Worm (Caenorhabditis elegans) whole organism, young adult: Measurements from ENCODE around the gene gyf-1.
A peak's percentile ranks its signal among the peaks of the same experiment; 100 is the strongest.

ENCODE experiments used
- B0019.2 ChIP-seq: fragments of 200-800 bp; sonication (Bioruptor generic); conservative IDR thresholded peaks from 2 replicates; pipeline ENCODE4 v1.3.6; 2022; ENCODE audit warnings: missing genetic modification reagents, missing genetic modification characterization, missing compliant biosample characterization
- B0261.1 ChIP-seq: sonication (generic microtip); optimal IDR thresholded peaks from 2 replicates; lab custom pipeline; 2016; ENCODE audit warnings: mild to moderate bottlenecking, missing genetic modification characterization, moderate library complexity, missing compliant biosample characterization
- D2030.7 ChIP-seq: fragments of 200-800 bp; sonication (Bioruptor generic); IDR thresholded peaks from 2 replicates; pipeline ENCODE4 v1.3.6; 2022; ENCODE audit warnings: missing genetic modification reagents, missing genetic modification characterization, missing compliant biosample characterization
- F23B12.7 ChIP-seq: sonication (generic microtip); optimal IDR thresholded peaks from 2 replicates; lab custom pipeline; 2017; ENCODE audit warnings: missing genetic modification characterization, mild to moderate bottlenecking, missing compliant biosample characterization, antibody characterized with exemption, moderate library complexity; ENCODE audit not compliant: insufficient read depth
- F33H1.4 ChIP-seq: fragments of 200-800 bp; sonication (Bioruptor generic); IDR thresholded peaks from 2 replicates; pipeline ENCODE4 v1.3.6; 2022; ENCODE audit warnings: missing genetic modification reagents, missing genetic modification characterization, missing compliant biosample characterization
- F37B4.10 ChIP-seq: fragments of 200-800 bp; sonication (Bioruptor generic); IDR thresholded peaks from 2 replicates; pipeline ENCODE4 v1.3.6; 2022; ENCODE audit warnings: missing genetic modification characterization, missing compliant biosample characterization
- K11D2.4 ChIP-seq: fragments of 200-800 bp; sonication (Bioruptor generic); IDR thresholded peaks from 2 replicates; pipeline ENCODE4 v1.3.6; 2022; ENCODE audit warnings: missing genetic modification reagents, missing genetic modification characterization, missing compliant biosample characterization
- K12H6.12 ChIP-seq: fragments of 200-800 bp; sonication (Bioruptor generic); optimal IDR thresholded peaks from 2 replicates; lab custom pipeline; 2018; ENCODE audit warnings: mild to moderate bottlenecking, missing genetic modification characterization, missing compliant biosample characterization
- T07F8.4 ChIP-seq: sonication (generic microtip); optimal IDR thresholded peaks from 2 replicates; lab custom pipeline; 2016; ENCODE audit warnings: mild to moderate bottlenecking, missing genetic modification characterization, moderate library complexity, missing compliant biosample characterization
- Y56A3A.18 ChIP-seq: fragments of 200-800 bp; sonication (Bioruptor generic); IDR thresholded peaks from 2 replicates; pipeline ENCODE4 v1.3.6; 2022; ENCODE audit warnings: missing genetic modification reagents, missing genetic modification characterization, missing compliant biosample characterization
- Y67H2A.10 ChIP-seq: fragments of 200-800 bp; sonication (Bioruptor generic); conservative IDR thresholded peaks from 2 replicates; pipeline ENCODE4 v1.3.6; 2022; ENCODE audit warnings: missing genetic modification reagents, missing genetic modification characterization, missing compliant biosample characterization
- ZK185.1 ChIP-seq: sonication (generic microtip); optimal IDR thresholded peaks from 2 replicates; lab custom pipeline; 2016; ENCODE audit warnings: mild to moderate bottlenecking, missing genetic modification characterization, missing compliant biosample characterization; ENCODE audit not compliant: poor library complexity, severe bottlenecking
- athp-1 ChIP-seq: sonication (generic microtip); optimal IDR thresholded peaks from 2 replicates; lab custom pipeline; 2017; ENCODE audit warnings: mild to moderate bottlenecking, missing genetic modification characterization, missing compliant biosample characterization
- attf-3 ChIP-seq: fragments of 200-800 bp; sonication (Bioruptor generic); conservative IDR thresholded peaks from 2 replicates; pipeline ENCODE4 v1.3.6; 2022; ENCODE audit warnings: missing genetic modification reagents, missing genetic modification characterization, missing compliant biosample characterization
- attf-5 ChIP-seq: fragments of 200-800 bp; sonication (Bioruptor generic); optimal IDR thresholded peaks from 2 replicates; lab custom pipeline; 2018; ENCODE audit warnings: mild to moderate bottlenecking, missing genetic modification characterization, missing compliant biosample characterization
- ceh-27 ChIP-seq: fragments of 200-800 bp; sonication (Bioruptor generic); optimal IDR thresholded peaks from 2 replicates; lab custom pipeline; 2018; ENCODE audit warnings: mild to moderate bottlenecking, missing genetic modification characterization, moderate library complexity, missing compliant biosample characterization
- ceh-58 ChIP-seq: fragments of 200-800 bp; sonication (Bioruptor generic); IDR thresholded peaks from 2 replicates; pipeline ENCODE4 v1.3.6; 2022; ENCODE audit warnings: missing genetic modification characterization, missing compliant biosample characterization
- ceh-79 ChIP-seq: sonication (generic microtip); optimal IDR thresholded peaks from 2 replicates; lab custom pipeline; 2017; ENCODE audit warnings: mild to moderate bottlenecking, missing genetic modification characterization, missing compliant biosample characterization
- die-1 ChIP-seq: sonication (generic microtip); optimal IDR thresholded peaks from 2 replicates; lab custom pipeline; 2016; ENCODE audit warnings: missing genotype, mild to moderate bottlenecking, missing genetic modification characterization, missing compliant biosample characterization
- dpff-1 ChIP-seq: sonication (generic microtip); optimal IDR thresholded peaks from 2 replicates; lab custom pipeline; 2017; ENCODE audit warnings: mild to moderate bottlenecking, missing genetic modification characterization, missing compliant biosample characterization
- efl-1 ChIP-seq: fragments of 150-350 bp; optimal IDR thresholded peaks from 2 replicates; lab custom pipeline; 2014; ENCODE audit warnings: missing biosample characterization, missing genetic modification reagents, missing genetic modification characterization
- egl-18 ChIP-seq: fragments of 200-800 bp; sonication (Bioruptor generic); IDR thresholded peaks from 2 replicates; pipeline ENCODE4 v1.3.6; 2022; ENCODE audit warnings: missing genetic modification reagents, missing genetic modification characterization, missing compliant biosample characterization
- ekl-4 ChIP-seq: fragments of 200-800 bp; sonication (Bioruptor generic); IDR thresholded peaks from 2 replicates; pipeline ENCODE4 v1.3.6; 2022; ENCODE audit warnings: missing genetic modification reagents, missing genetic modification characterization, missing compliant biosample characterization
- ets-4 ChIP-seq: fragments of 200-800 bp; sonication (Bioruptor generic); optimal IDR thresholded peaks from 2 replicates; lab custom pipeline; 2018; ENCODE audit warnings: mild to moderate bottlenecking, missing genetic modification characterization, missing compliant biosample characterization
- him-1 ChIP-seq: sonication (generic microtip); optimal IDR thresholded peaks from 2 replicates; lab custom pipeline; 2016; ENCODE audit warnings: missing genotype, missing genetic modification reagents, missing genetic modification characterization, missing compliant biosample characterization
- hlh-26 ChIP-seq: fragments of 200-800 bp; sonication (Bioruptor generic); conservative IDR thresholded peaks from 2 replicates; pipeline ENCODE4 v1.3.6; 2022; ENCODE audit warnings: missing genetic modification reagents, missing genetic modification characterization, missing compliant biosample characterization
- hmg-1.2 ChIP-seq: fragments of 200-800 bp; sonication (Bioruptor generic); IDR thresholded peaks from 2 replicates; pipeline ENCODE4 v1.3.6; 2022; ENCODE audit warnings: missing genetic modification reagents, missing genetic modification characterization, missing compliant biosample characterization
- hrde-1 ChIP-seq: sonication (generic microtip); optimal IDR thresholded peaks from 2 replicates; lab custom pipeline; 2016; ENCODE audit warnings: missing genetic modification characterization, mild to moderate bottlenecking, missing compliant biosample characterization, moderate library complexity, missing genotype, missing genetic modification reagents, borderline replicate concordance
- lag-1 ChIP-seq: fragments of 200-800 bp; sonication (Bioruptor generic); IDR thresholded peaks from 2 replicates; pipeline ENCODE4 v1.3.6; 2022; ENCODE audit warnings: missing genetic modification reagents, missing genetic modification characterization, missing compliant biosample characterization
- let-526 ChIP-seq: fragments of 200-800 bp; sonication (Bioruptor generic); IDR thresholded peaks from 2 replicates; pipeline ENCODE4 v1.3.6; 2022; ENCODE audit warnings: missing genetic modification reagents, missing genetic modification characterization, missing compliant biosample characterization
- lin-40 ChIP-seq: sonication (generic microtip); optimal IDR thresholded peaks from 2 replicates; lab custom pipeline; 2016; ENCODE audit warnings: missing genetic modification characterization, mild to moderate bottlenecking, missing compliant biosample characterization, missing genotype, missing genetic modification reagents
- madf-6 ChIP-seq: fragments of 200-800 bp; sonication (Bioruptor generic); IDR thresholded peaks from 2 replicates; pipeline ENCODE4 v1.3.6; 2022; ENCODE audit warnings: missing genetic modification reagents, missing genetic modification characterization, missing compliant biosample characterization
- mel-28 ChIP-seq: sonication (generic microtip); optimal IDR thresholded peaks from 2 replicates; lab custom pipeline; 2016; ENCODE audit warnings: borderline replicate concordance, mild to moderate bottlenecking, missing genetic modification characterization, missing compliant biosample characterization
- nhr-27 ChIP-seq: fragments of 200-800 bp; sonication (Bioruptor generic); optimal IDR thresholded peaks from 2 replicates; lab custom pipeline; 2018; ENCODE audit warnings: mild to moderate bottlenecking, missing genetic modification characterization, moderate library complexity, missing compliant biosample characterization
- pha-4 ChIP-seq: fragments of 150-350 bp; sonication (generic microtip); optimal IDR thresholded peaks from 2 replicates; lab custom pipeline; 2014; ENCODE audit warnings: missing biosample characterization, missing genetic modification reagents, missing genetic modification characterization
- tbp1 ChIP-seq: fragments of 200-800 bp; sonication (Bioruptor generic); optimal IDR thresholded peaks from 2 replicates; lab custom pipeline; 2018; ENCODE audit warnings: mild to moderate bottlenecking, missing genetic modification characterization, missing compliant biosample characterization
- unc-130 ChIP-seq: sonication (generic microtip); optimal IDR thresholded peaks from 2 replicates; lab custom pipeline; 2016; ENCODE audit warnings: missing genetic modification reagents, missing genetic modification characterization, missing compliant biosample characterization
- ztf-25 ChIP-seq: fragments of 200-800 bp; sonication (Bioruptor generic); IDR thresholded peaks from 2 replicates; pipeline ENCODE4 v1.3.6; 2022; ENCODE audit warnings: missing genetic modification reagents, missing genetic modification characterization, missing compliant biosample characterization
- ztf-3 ChIP-seq: fragments of 200-800 bp; sonication (Bioruptor generic); optimal IDR thresholded peaks from 2 replicates; lab custom pipeline; 2018; ENCODE audit warnings: mild to moderate bottlenecking, missing genetic modification characterization, missing compliant biosample characterization

Gene gyf-1

ce11 chrII:6721581-6721980 lies 37.5 kb downstream of the gyf-1 start (continued):
- TF ChIP-seq F33H1.4 (GFP tag; lab: Robert Waterston, UW): no peak; the same call in 1 of the 2 replicates
- TF ChIP-seq B0019.2 (GFP tag; lab: Robert Waterston, UW): no peak
- TF ChIP-seq attf-3 (GFP tag; lab: Robert Waterston, UW): 0 out of 2 replicates have a peak, but pooled peaks have one; percentile 30
- TF ChIP-seq dpff-1 (tag; lab: Kevin White, UChicago): no peak
- TF ChIP-seq lin-40 (tag; lab: Kevin White, UChicago): no peak
- TF ChIP-seq T07F8.4: peak; percentile 22
- no peak for TF ChIP-seq let-526
- TF ChIP-seq Y67H2A.10: no peak
- no peak for TF ChIP-seq hlh-26
- peak; percentile 70 for TF ChIP-seq die-1
- TF ChIP-seq ceh-79 (tag; lab: Kevin White, UChicago): peak; percentile 38
- TF ChIP-seq hrde-1: no peak
- TF ChIP-seq egl-18 (GFP tag; lab: Robert Waterston, UW): no peak
- no peak for TF ChIP-seq unc-130 (GFP tag; lab: Kevin White, UChicago)
- TF ChIP-seq D2030.7 (GFP tag; lab: Robert Waterston, UW): peak; percentile 41
- TF ChIP-seq athp-1 (tag; lab: Kevin White, UChicago): no peak
- no peak for TF ChIP-seq ztf-3 (GFP tag; lab: Kevin White, UChicago)
- peak; percentile 67 for TF ChIP-seq hmg-1.2 (GFP tag; lab: Robert Waterston, UW)
- 0 out of 2 replicates have a peak, but pooled peaks have one; percentile 45 for TF ChIP-seq ztf-25 (GFP tag; lab: Robert Waterston, UW)
- no peak for TF ChIP-seq Y56A3A.18 (GFP tag; lab: Robert Waterston, UW)
- no peak for TF ChIP-seq ekl-4 (GFP tag; lab: Robert Waterston, UW)
- peak; percentile 95 for TF ChIP-seq tbp1 (GFP tag; lab: Kevin White, UChicago)
- TF ChIP-seq ets-4 (GFP tag; lab: Kevin White, UChicago): no peak
- TF ChIP-seq F23B12.7 (tag; lab: Kevin White, UChicago): peak; percentile 75
- TF ChIP-seq attf-5 (GFP tag; lab: Kevin White, UChicago): peak; percentile 21
- TF ChIP-seq nhr-27 (tag; lab: Kevin White, UChicago): peak; percentile 4
- TF ChIP-seq lag-1: no peak
- TF ChIP-seq K12H6.12: peak; percentile 0
- TF ChIP-seq him-1 (tag; lab: Kevin White, UChicago): peak; percentile 88
- TF ChIP-seq B0261.1 (tag; lab: Kevin White, UChicago): peak; percentile 85
- TF ChIP-seq pha-4 (tag; lab: Kevin White, UChicago): no peak
- 0 out of 2 replicates have a peak, but pooled peaks have one; percentile 51 for TF ChIP-seq madf-6
- peak; percentile 41 for TF ChIP-seq ceh-27
- 0 out of 2 replicates have a peak, but pooled peaks have one; percentile 33 for TF ChIP-seq K11D2.4 (GFP tag; lab: Robert Waterston, UW)
- TF ChIP-seq ZK185.1 (tag; lab: Kevin White, UChicago): peak; percentile 32

ce11 chrII:6726814-6727213 lies 42.8 kb downstream of the gyf-1 start:
- TF ChIP-seq efl-1 (no peak), F37B4.10 (GFP tag; lab: Robert Waterston, UW) (no peak), ceh-58 (GFP tag; lab: Robert Waterston, UW) (no peak), ekl-4 (GFP tag; lab: Robert Waterston, UW) (no peak), mel-28 (tag; lab: Kevin White, UChicago) (no peak)
